Worm (Caenorhabditis elegans) whole organism, midembryonic: Measurements from ENCODE around the gene cab-1.

Experiments used
- T22C8.4 ChIP-seq: fragments of 200-800 bp; sonication (Bioruptor generic); IDR thresholded peaks from 2 replicates; pipeline ENCODE4 v1.3.6; 2022; ENCODE audit warnings: missing genetic modification characterization, missing compliant biosample characterization
- cog-1 ChIP-seq: sonication (generic microtip); optimal IDR thresholded peaks from 2 replicates; lab custom pipeline; 2016; ENCODE audit warnings: missing genetic modification characterization, missing compliant biosample characterization
- flt-1 ChIP-seq: fragments of 200-800 bp; sonication (Bioruptor generic); IDR thresholded peaks from 2 replicates; pipeline ENCODE4 v1.3.6; 2022; ENCODE audit warnings: missing genetic modification characterization, missing compliant biosample characterization
- klf-2 ChIP-seq: fragments of 200-800 bp; sonication (Bioruptor generic); conservative IDR thresholded peaks from 2 replicates; pipeline ENCODE4 v1.3.6; 2022; ENCODE audit warnings: missing genetic modification reagents, missing genetic modification characterization, missing compliant biosample characterization
- ref-1 ChIP-seq: fragments of 200-800 bp; sonication (Bioruptor generic); conservative IDR thresholded peaks from 2 replicates; pipeline ENCODE4 v1.3.6; 2022; ENCODE audit warnings: missing genetic modification reagents, missing genetic modification characterization, missing compliant biosample characterization
- tab-1 ChIP-seq: fragments of 200-800 bp; sonication (Bioruptor generic); IDR thresholded peaks from 2 replicates; pipeline ENCODE4 v1.3.6; 2022; ENCODE audit warnings: missing genetic modification characterization, missing compliant biosample characterization
- ztf-23 ChIP-seq: fragments of 200-800 bp; sonication (Bioruptor generic); IDR thresholded peaks from 2 replicates; pipeline ENCODE4 v1.3.6; 2022; ENCODE audit warnings: missing genetic modification reagents, missing genetic modification characterization, missing compliant biosample characterization
- ztf-29 ChIP-seq: fragments of 200-800 bp; sonication (Bioruptor generic); IDR thresholded peaks from 2 replicates; pipeline ENCODE4 v1.3.6; 2022; ENCODE audit warnings: missing genetic modification reagents, missing genetic modification characterization, missing compliant biosample characterization

ce11 chrX:12230357-12230756, 17.7 kb upstream of the cab-1 start:
- TF ChIP-seq ztf-29, result no peak
- TF ChIP-seq cog-1 (tag; lab: Kevin White, UChicago), result no peak
- no peak for TF ChIP-seq klf-2 (GFP tag; lab: Robert Waterston, UW)
- TF ChIP-seq flt-1 (GFP tag; lab: Robert Waterston, UW), result no peak
- TF ChIP-seq ztf-23 (GFP tag; lab: Robert Waterston, UW), result no peak
- TF ChIP-seq ref-1, result no peak
- no peak for TF ChIP-seq tab-1 (GFP tag; lab: Robert Waterston, UW)
- TF ChIP-seq T22C8.4, result no peak
